Worm (Caenorhabditis elegans): ENCODE measurements around the gene rheb-1.

The rheb-1 gene

DNA sequence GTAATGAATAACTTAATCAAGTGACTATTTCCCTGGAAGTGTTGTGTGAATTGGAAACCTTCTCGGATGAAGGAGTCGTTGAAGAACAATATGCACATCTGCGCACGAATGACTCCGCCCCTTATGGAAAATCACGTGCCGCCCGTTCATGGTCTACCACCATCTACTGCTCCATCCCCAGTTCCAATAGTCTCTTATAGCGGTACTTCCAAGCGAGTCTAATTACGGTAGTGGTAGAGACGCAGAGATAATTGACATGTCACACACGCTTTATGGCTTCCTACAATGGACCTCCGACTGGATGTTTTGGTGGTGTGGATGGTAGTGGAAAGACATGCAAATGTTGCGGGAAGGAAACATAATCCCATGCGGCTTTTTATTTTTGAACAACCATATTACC lies 4.9 kb downstream of the rheb-1 start (continued):
- TF ChIP-seq nhr-90 (tag; optimal IDR thresholded peaks at IDR 0.05; ENCODE audit: poor library complexity) (no peak), nhr-77 (tag; optimal IDR thresholded peaks at IDR 0.05) (no peak), efl-1 (optimal IDR thresholded peaks at IDR 0.05) (no peak), efl-1 (GFP tag; optimal IDR thresholded peaks at IDR 0.05 in 1 of 2) (peak in 1 of 2 experiments; percentile 15), snu-23 (GFP tag; optimal IDR thresholded peaks at IDR 0.05) (no peak)

- TF ChIP-seq vab-15 (tag; optimal IDR thresholded peaks at IDR 0.05) (no peak), pqm-1 (tag; optimal IDR thresholded peaks at IDR 0.05) (no peak), C16A3.4 (tag; optimal IDR thresholded peaks at IDR 0.05) (no peak), mab-9 (GFP tag; IDR thresholded peaks at IDR 0.05) (no peak), xbp-1 (tag; optimal IDR thresholded peaks at IDR 0.05) (no peak), hlh-4 (tag; optimal IDR thresholded peaks at IDR 0.05) (no peak), ces-1 (GFP tag; optimal IDR thresholded peaks at IDR 0.05) (no peak), grh-1 (GFP tag; IDR thresholded peaks at IDR 0.05) (no peak), nhr-71 (tag; optimal IDR thresholded peaks at IDR 0.05) (no peak), C34B4.2 (tag; optimal IDR thresholded peaks at IDR 0.05) (no peak), unc-30 (tag; optimal IDR thresholded peaks at IDR 0.05) (no peak), dsc-1 (tag; optimal IDR thresholded peaks at IDR 0.05) (no peak), efl-1 (optimal IDR thresholded peaks at IDR 0.05) (no peak), efl-1 (GFP tag; optimal IDR thresholded peaks at IDR 0.05 in 1 of 2) (no peak), nhr-76 (tag; optimal IDR thresholded peaks at IDR 0.05) (no peak)
Observed at ce11 chrIII:9449831-9450230, 6.0 kb downstream of the rheb-1 start, which contains the start of gene F54C8.6. F54C8.6 (minus strand) TSS chrIII:9449931.

DNA sequence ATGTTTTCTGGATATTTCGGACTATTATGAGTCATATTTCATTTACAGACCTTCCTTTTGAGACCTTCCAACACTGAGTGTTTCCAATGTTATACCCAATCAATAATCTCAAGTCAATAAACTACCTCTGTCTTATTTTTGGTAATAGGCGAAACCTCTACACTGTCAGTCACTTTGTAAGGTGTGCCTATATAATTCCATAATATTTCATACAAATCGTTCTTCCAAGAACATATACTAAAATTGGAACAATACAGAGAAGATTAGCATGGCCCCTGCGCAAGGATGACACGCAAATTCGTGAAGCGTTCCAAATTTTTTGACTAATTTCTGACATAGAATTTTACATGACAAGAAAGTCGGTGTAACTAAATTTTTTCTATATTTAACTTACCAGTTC lies 6.5 kb downstream of the rheb-1 start:
- peak; percentile 60 for TF ChIP-seq snpc-4 (tag; optimal IDR thresholded peaks at IDR 0.05)

DNA sequence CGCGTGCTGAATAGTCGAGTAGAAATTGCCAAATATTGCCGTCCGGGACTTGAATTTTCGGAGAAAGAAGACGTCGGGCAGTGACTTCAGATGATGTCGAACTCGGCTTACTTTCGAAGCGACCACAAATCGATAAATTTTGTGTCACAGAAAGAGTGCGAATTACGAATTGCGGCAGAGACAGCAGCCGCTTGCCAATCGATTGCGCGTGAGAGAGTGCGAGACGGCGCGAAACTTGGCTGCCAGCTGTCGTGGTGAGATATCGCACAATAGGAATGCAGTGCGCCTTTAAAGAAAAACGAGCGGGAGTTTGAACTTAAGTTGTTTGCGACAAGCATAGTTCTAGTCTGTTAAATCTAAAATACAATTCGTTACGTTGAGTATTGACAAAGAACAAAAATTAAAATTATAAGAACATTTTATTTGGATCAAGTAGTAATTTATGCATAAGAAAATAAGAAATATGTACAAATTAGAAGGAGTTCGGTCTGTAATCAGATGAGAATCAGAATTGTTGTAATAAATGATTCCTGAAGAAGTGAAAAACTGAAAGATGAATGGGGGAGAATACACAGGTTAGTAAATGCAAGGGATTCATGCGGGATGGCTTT lies 12.3 kb downstream of the rheb-1 start, which contains the start of gene pir-2:
Gene pir-2 (minus strand): TSS at position 218 of the 611 bp plus-strand sequence.
- TF ChIP-seq xbp-1 (tag; optimal IDR thresholded peaks at IDR 0.05) (peak; percentile 79), blmp-1 (tag; optimal IDR thresholded peaks at IDR 0.05) (peak; percentile 50), C04F5.9 (tag; optimal IDR thresholded peaks at IDR 0.05) (peak; percentile 33), elt-2 (tag; optimal IDR thresholded peaks at IDR 0.05) (peak; percentile 11), tbx-2 (tag; optimal IDR thresholded peaks at IDR 0.05) (peak; percentile 88), ceh-8 (GFP tag; optimal IDR thresholded peaks at IDR 0.05) (peak; percentile 19), nhr-85 (tag) (peak; percentile 85), efl-3 (GFP tag; optimal IDR thresholded peaks at IDR 0.05) (no peak), nhr-20 (tag; optimal IDR thresholded peaks at IDR 0.05) (peak; percentile 82), jun-1 (tag; optimal IDR thresholded peaks at IDR 0.05) (peak; percentile 84), alr-1 (tag; optimal IDR thresholded peaks at IDR 0.05; ENCODE audit: borderline replicate concordance) (no peak), egl-13 (tag; optimal IDR thresholded peaks at IDR 0.05) (peak; percentile 67), zag-1 (tag; optimal IDR thresholded peaks at IDR 0.05) (no peak), mab-9 (GFP tag; IDR thresholded peaks at IDR 0.05) (0 out of 2 replicates have a peak, but pooled peaks have one; percentile 56), lin-39 (tag; optimal IDR thresholded peaks at IDR 0.05) (peak; percentile 40), ceh-82 (tag; optimal IDR thresholded peaks at IDR 0.05) (peak; percentile 58 to 91 (median 81)), snu-23 (GFP tag; optimal IDR thresholded peaks at IDR 0.05) (peak; percentile 89), unc-130 (tag; optimal IDR thresholded peaks at IDR 0.05) (peak; percentile 68), F16B12.6 (tag; optimal IDR thresholded peaks at IDR 0.05) (peak; percentile 68), Y116A8C.19 (tag; optimal IDR thresholded peaks at IDR 0.05; ENCODE audit: borderline replicate concordance) (no peak), hlh-17 (GFP tag; optimal IDR thresholded peaks at IDR 0.05; ENCODE audit: borderline replicate concordance) (no peak), nhr-47 (tag; optimal IDR thresholded peaks at IDR 0.05) (peak; percentile 88), hlh-4 (tag; optimal IDR thresholded peaks at IDR 0.05) (no peak), tlp-1 (tag; optimal IDR thresholded peaks at IDR 0.05) (no peak), C16A3.4 (tag; optimal IDR thresholded peaks at IDR 0.05) (peak; percentile 84), dsc-1 (tag; optimal IDR thresholded peaks at IDR 0.05) (peak; percentile 57), fos-1 (tag; optimal IDR thresholded peaks at IDR 0.05) (peak; percentile 83), irx-1 (tag; optimal IDR thresholded peaks at IDR 0.05) (peak; percentile 56), efl-1 (optimal IDR thresholded peaks at IDR 0.05) (peak; percentile 94 to 96), efl-1 (GFP tag; optimal IDR thresholded peaks at IDR 0.05 in 1 of 2) (peak; percentile 94 to 99), rnt-1 (tag; optimal IDR thresholded peaks at IDR 0.05) (peak; percentile 91), sox-4 (tag; optimal IDR thresholded peaks at IDR 0.05) (no peak), sptf-1 (tag; optimal IDR thresholded peaks at IDR 0.05) (no peak), pag-3 (tag; optimal IDR thresholded peaks at IDR 0.05; ENCODE audit: borderline replicate concordance, insufficient read depth) (no peak)
